Fruit fly (Drosophila melanogaster): ENCODE results near the gene Sgp.

- TF ChIP-seq Sin3A (optimal IDR thresholded peaks at IDR 0.05) = no peak
- no peak for TF ChIP-seq h (optimal IDR thresholded peaks at IDR 0.05)
- no peak for TF ChIP-seq insv (optimal IDR thresholded peaks at IDR 0.05)
- TF ChIP-seq psq (optimal IDR thresholded peaks at IDR 0.05) = no peak
Measured at dm6 chr2L:8496269-8496668, 23.2 kb upstream of the Sgp start, which contains the start of gene Bace.

Measured in Kc167 (cell line).